Worm (Caenorhabditis elegans): ENCODE data around the gene fbxa-63.

The fbxa-63 gene

ce11 chrIII:1218221-1218620, 25.1 kb upstream of the fbxa-63 start (continued):
- TF ChIP-seq unc-42 (tag; optimal IDR thresholded peaks at IDR 0.05) = no peak
- TF ChIP-seq tbx-7 (tag; optimal IDR thresholded peaks at IDR 0.05) = no peak
- no peak for TF ChIP-seq dmd-4 (tag; optimal IDR thresholded peaks at IDR 0.05; ENCODE audit: borderline replicate concordance)
- TF ChIP-seq elt-4 (tag; optimal IDR thresholded peaks at IDR 0.05) = no peak
- TF ChIP-seq rnt-1 (tag; optimal IDR thresholded peaks at IDR 0.05) = no peak
- TF ChIP-seq unc-55 (GFP tag; optimal IDR thresholded peaks at IDR 0.05) = no peak
- peak; percentile 46 for TF ChIP-seq tbx-2 (tag; optimal IDR thresholded peaks at IDR 0.05)
- TF ChIP-seq fax-1 (tag; optimal IDR thresholded peaks at IDR 0.05) = no peak
- TF ChIP-seq sox-4 (tag; optimal IDR thresholded peaks at IDR 0.05) = peak; percentile 52
- TF ChIP-seq nfya-1 (tag; optimal IDR thresholded peaks at IDR 0.05) = no peak
- no peak for TF ChIP-seq ceh-45 (GFP tag; IDR thresholded peaks at IDR 0.05)
- peak; percentile 25 for TF ChIP-seq ceh-18 (tag; optimal IDR thresholded peaks at IDR 0.05)
- TF ChIP-seq ceh-2 (tag; optimal IDR thresholded peaks at IDR 0.05) = peak; percentile 32
- no peak for TF ChIP-seq hlh-13 (GFP tag; optimal IDR thresholded peaks at IDR 0.05)

ce11 chrIII:1218998-1219397, 24.3 kb upstream of the fbxa-63 start:
- TF ChIP-seq pros-1 (tag; optimal IDR thresholded peaks at IDR 0.05) = no peak
- no peak for TF ChIP-seq odd-2 (tag; optimal IDR thresholded peaks at IDR 0.05)
- TF ChIP-seq nhr-232 (tag; optimal IDR thresholded peaks at IDR 0.05) = no peak
- no peak for TF ChIP-seq K09A11.1 (tag; optimal IDR thresholded peaks at IDR 0.05; ENCODE audit: insufficient read depth)
- TF ChIP-seq ceh-2 (tag; optimal IDR thresholded peaks at IDR 0.05) = no peak
- TF ChIP-seq pqm-1 (tag; optimal IDR thresholded peaks at IDR 0.05) = no peak
- no peak for TF ChIP-seq unc-86 (tag; optimal IDR thresholded peaks at IDR 0.05)
- no peak for TF ChIP-seq ceh-14 (tag; optimal IDR thresholded peaks at IDR 0.05)
- no peak for TF ChIP-seq elt-2 (tag; optimal IDR thresholded peaks at IDR 0.05)
- no peak for TF ChIP-seq tbx-2 (tag; optimal IDR thresholded peaks at IDR 0.05)
- no peak for TF ChIP-seq hlh-13 (GFP tag; optimal IDR thresholded peaks at IDR 0.05)
- TF ChIP-seq madf-2 (tag; optimal IDR thresholded peaks at IDR 0.05) = no peak
- no peak for TF ChIP-seq F13H6.1 (tag; optimal IDR thresholded peaks at IDR 0.05)
- no peak for TF ChIP-seq K02D7.2 (tag; optimal IDR thresholded peaks at IDR 0.05)
- TF ChIP-seq ceh-48 (tag; optimal IDR thresholded peaks at IDR 0.05) = no peak
- TF ChIP-seq dve-1 (tag; optimal IDR thresholded peaks at IDR 0.05) = no peak

ce11 chrIII:1220012-1220411, 23.3 kb upstream of the fbxa-63 start:
- no peak for TF ChIP-seq ceh-9 (tag; optimal IDR thresholded peaks at IDR 0.05)
- peak; percentile 85 for TF ChIP-seq elt-2 (tag; optimal IDR thresholded peaks at IDR 0.05)
- TF ChIP-seq mec-3 (tag; optimal IDR thresholded peaks at IDR 0.05; ENCODE audit: borderline replicate concordance) = no peak
- peak; percentile 30 for TF ChIP-seq pax-1 (tag; optimal IDR thresholded peaks at IDR 0.05)
- no peak for TF ChIP-seq eyg-1 (tag; optimal IDR thresholded peaks at IDR 0.05)

ce11 chrIII:1221995-1222394, 21.3 kb upstream of the fbxa-63 start:
- no peak for TF ChIP-seq fax-1 (tag; optimal IDR thresholded peaks at IDR 0.05)
- TF ChIP-seq pat-9 (tag; optimal IDR thresholded peaks at IDR 0.05) = no peak
- peak; percentile 61 for TF ChIP-seq elt-2 (tag; optimal IDR thresholded peaks at IDR 0.05)
- no peak for TF ChIP-seq pax-1 (tag; optimal IDR thresholded peaks at IDR 0.05)
- TF ChIP-seq ets-4 (tag; optimal IDR thresholded peaks at IDR 0.05) = no peak

- peak; percentile 21 for TF ChIP-seq dve-1 (tag; optimal IDR thresholded peaks at IDR 0.05)
- TF ChIP-seq hlh-13 (GFP tag; optimal IDR thresholded peaks at IDR 0.05) = no peak
- TF ChIP-seq ama-1 (optimal IDR thresholded peaks at IDR 0.05) = no peak
- peak; percentile 39 for TF ChIP-seq nfya-1 (tag; optimal IDR thresholded peaks at IDR 0.05)
- TF ChIP-seq T23F11.4 (GFP tag; optimal IDR thresholded peaks at IDR 0.05) = no peak
- peak; percentile 30 for TF ChIP-seq ceh-18 (tag; optimal IDR thresholded peaks at IDR 0.05)
- TF ChIP-seq ceh-24 (tag; optimal IDR thresholded peaks at IDR 0.05) = no peak
- TF ChIP-seq tbx-2 (tag; optimal IDR thresholded peaks at IDR 0.05) = peak; percentile 3
- TF ChIP-seq elt-2 (tag; optimal IDR thresholded peaks at IDR 0.05) = peak; percentile 28
- peak; percentile 99 for TF ChIP-seq ceh-34 (tag; optimal IDR thresholded peaks at IDR 0.05)
Observed at ce11 chrIII:1223319-1224093, 19.8 kb upstream of the fbxa-63 start.
